Worm (Caenorhabditis elegans): Measurements from ENCODE around the gene K02F3.2.

K02F3.2 gene

ce11 chrIII:873432-873831, 27.8 kb downstream of the K02F3.2 start, which contains the start of gene clc-19:
TSS of gene clc-19 (minus strand) at chrIII:873566.
- TF ChIP-seq flh-1 (GFP tag; optimal IDR thresholded peaks at IDR 0.05): no peak
- TF ChIP-seq drap-1 (GFP tag; optimal IDR thresholded peaks at IDR 0.05): no peak
- no peak for TF ChIP-seq tbx-8 (GFP tag; optimal IDR thresholded peaks at IDR 0.05)
- TF ChIP-seq M03D4.4 (tag; optimal IDR thresholded peaks at IDR 0.05): no peak
- no peak for TF ChIP-seq elt-1 (tag; optimal IDR thresholded peaks at IDR 0.05; ENCODE audit: borderline replicate concordance, insufficient read depth)
- TF ChIP-seq ztf-11 (tag; optimal IDR thresholded peaks at IDR 0.05): no peak
- TF ChIP-seq nhr-12 (tag; optimal IDR thresholded peaks at IDR 0.05): no peak
- no peak for TF ChIP-seq elt-3 (tag; optimal IDR thresholded peaks at IDR 0.05)
- TF ChIP-seq nhr-2 (tag; optimal IDR thresholded peaks at IDR 0.05): no peak
- no peak for TF ChIP-seq unc-39 (tag; optimal IDR thresholded peaks at IDR 0.05)
- no peak for TF ChIP-seq nhr-237 (tag; optimal IDR thresholded peaks at IDR 0.05)
- TF ChIP-seq zip-8 (tag; optimal IDR thresholded peaks at IDR 0.05): no peak
- no peak for TF ChIP-seq pha-4 (tag; optimal IDR thresholded peaks at IDR 0.05)
- no peak for TF ChIP-seq unc-120 (tag; optimal IDR thresholded peaks at IDR 0.05; ENCODE audit: poor library complexity, severe bottlenecking)
- no peak for TF ChIP-seq nhr-28 (tag; optimal IDR thresholded peaks at IDR 0.05)
- TF ChIP-seq nhr-76 (tag; optimal IDR thresholded peaks at IDR 0.05): no peak
- no peak for TF ChIP-seq lin-13 (tag; optimal IDR thresholded peaks at IDR 0.05)
- TF ChIP-seq lsy-2 (tag; optimal IDR thresholded peaks at IDR 0.05): no peak

DNA sequence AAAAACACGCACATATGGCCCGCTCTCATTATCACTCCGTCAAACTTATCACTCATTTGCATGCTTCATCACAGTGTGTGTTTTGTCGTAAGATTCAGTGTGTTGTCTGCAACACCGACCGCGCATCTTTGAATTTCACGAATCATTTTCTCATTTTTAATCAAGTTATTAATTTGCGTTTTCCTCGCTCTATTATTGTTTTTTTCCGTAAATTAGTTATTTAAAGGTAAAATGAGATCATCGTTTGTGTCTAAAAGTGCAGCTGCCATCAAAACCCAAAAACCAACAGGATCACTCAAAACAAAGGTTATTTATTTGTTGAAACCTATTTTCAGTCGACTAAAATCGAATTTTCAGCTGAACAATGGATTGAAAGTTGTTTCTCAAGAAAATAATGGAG, 34.0 kb downstream of the K02F3.2 start, which contains the start of the genes T24C4.5 and ucr-2.3:
TSS of gene T24C4.5 (minus strand) at position 101 of the 400 bp plus-strand sequence.
TSS of gene ucr-2.3 (plus strand) at position 227 of the 400 bp plus-strand sequence.
- TF ChIP-seq ces-1 (GFP tag; optimal IDR thresholded peaks at IDR 0.05) (no peak), sem-2 (GFP tag; optimal IDR thresholded peaks at IDR 0.05) (no peak)

- TF ChIP-seq bed-3 (GFP tag; optimal IDR thresholded peaks at IDR 0.05) (no peak), blmp-1 (tag; optimal IDR thresholded peaks at IDR 0.05) (no peak), ceh-83 (GFP tag; optimal IDR thresholded peaks at IDR 0.05) (no peak), sptf-1 (tag; optimal IDR thresholded peaks at IDR 0.05) (no peak), elt-1 (tag; optimal IDR thresholded peaks at IDR 0.05; ENCODE audit: borderline replicate concordance, insufficient read depth) (no peak), flh-1 (GFP tag; optimal IDR thresholded peaks at IDR 0.05) (no peak), ces-1 (GFP tag; optimal IDR thresholded peaks at IDR 0.05) (no peak), elt-3 (tag; optimal IDR thresholded peaks at IDR 0.05) (no peak), cnd-1 (tag; optimal IDR thresholded peaks at IDR 0.05) (no peak), M03D4.4 (tag; optimal IDR thresholded peaks at IDR 0.05) (no peak), sem-2 (GFP tag; optimal IDR thresholded peaks at IDR 0.05) (no peak), drap-1 (GFP tag; optimal IDR thresholded peaks at IDR 0.05) (no peak), unc-62 (GFP tag; optimal IDR thresholded peaks at IDR 0.05) (no peak), hlh-1 (tag; optimal IDR thresholded peaks at IDR 0.05) (no peak)
These were observed 35.2 kb downstream of the K02F3.2 start for ce11 chrIII:880840-881239.

DNA sequence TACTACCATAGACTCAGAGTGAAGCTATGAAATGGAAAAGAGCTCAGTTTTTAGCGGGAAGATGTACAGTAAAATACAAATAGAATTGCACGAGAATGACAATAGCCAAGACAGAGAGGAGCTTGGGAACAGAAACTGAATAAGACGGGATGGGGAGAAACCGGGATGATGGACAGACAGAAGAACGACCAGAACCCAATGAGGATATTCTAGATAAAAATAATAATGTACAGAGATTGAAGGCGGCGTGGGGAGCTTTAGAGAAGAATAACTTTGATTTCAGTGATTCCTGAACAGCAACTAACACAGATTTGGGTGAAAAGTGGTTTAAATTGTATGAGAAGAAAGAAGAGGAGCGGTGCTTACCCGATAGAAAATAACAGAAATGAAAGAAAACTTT, 35.8 kb downstream of the K02F3.2 start:
- no peak for TF ChIP-seq M03D4.4 (tag; optimal IDR thresholded peaks at IDR 0.05)
- no peak for TF ChIP-seq mep-1 (tag; optimal IDR thresholded peaks at IDR 0.05)
- no peak for TF ChIP-seq sptf-1 (tag; optimal IDR thresholded peaks at IDR 0.05)

ce11 chrIII:883595-883994, 38.0 kb downstream of the K02F3.2 start:
- no peak for TF ChIP-seq unc-39 (tag; optimal IDR thresholded peaks at IDR 0.05)
- TF ChIP-seq blmp-1 (tag; optimal IDR thresholded peaks at IDR 0.05): no peak
- no peak for TF ChIP-seq sptf-1 (tag; optimal IDR thresholded peaks at IDR 0.05)
- no peak for TF ChIP-seq lin-32 (GFP tag; optimal IDR thresholded peaks at IDR 0.05)
- no peak for TF ChIP-seq elt-3 (tag; optimal IDR thresholded peaks at IDR 0.05)
- TF ChIP-seq pha-4 (tag; optimal IDR thresholded peaks at IDR 0.05): no peak
- no peak for TF ChIP-seq ces-1 (GFP tag; optimal IDR thresholded peaks at IDR 0.05)
- TF ChIP-seq cnd-1 (tag; optimal IDR thresholded peaks at IDR 0.05): no peak
- TF ChIP-seq elt-1 (tag; optimal IDR thresholded peaks at IDR 0.05; ENCODE audit: borderline replicate concordance, insufficient read depth): no peak
- TF ChIP-seq nhr-28 (tag; optimal IDR thresholded peaks at IDR 0.05): no peak
- TF ChIP-seq nhr-237 (tag; optimal IDR thresholded peaks at IDR 0.05): no peak
- no peak for TF ChIP-seq drap-1 (GFP tag; optimal IDR thresholded peaks at IDR 0.05)
- TF ChIP-seq mep-1 (tag; optimal IDR thresholded peaks at IDR 0.05): no peak
- no peak for TF ChIP-seq ceh-43 (GFP tag; optimal IDR thresholded peaks at IDR 0.05)
- no peak for TF ChIP-seq unc-62 (GFP tag; optimal IDR thresholded peaks at IDR 0.05)
- TF ChIP-seq mab-5 (tag; optimal IDR thresholded peaks at IDR 0.05): no peak
- TF ChIP-seq flh-1 (GFP tag; optimal IDR thresholded peaks at IDR 0.05): no peak
- TF ChIP-seq nhr-76 (tag; optimal IDR thresholded peaks at IDR 0.05): no peak
- no peak for TF ChIP-seq lsy-2 (tag; optimal IDR thresholded peaks at IDR 0.05)
- TF ChIP-seq mls-2 (tag; optimal IDR thresholded peaks at IDR 0.05): no peak
